Fruit fly (Drosophila melanogaster): ENCODE results near the gene Nmdmc.

Gene Nmdmc

dm6 chr3R:9062756-9063155 lies 12.4 kb upstream of the Nmdmc start:
- TF ChIP-seq sob (GFP tag; IDR thresholded peaks at IDR 0.05) (peak; percentile 52; the same call in 1 of the 2 replicates), CG11695 (GFP tag; IDR thresholded peaks at IDR 0.05) (0 out of 3 replicates have a peak, but pooled peaks have one; percentile 15), bsh (GFP tag; optimal IDR thresholded peaks at IDR 0.05) (peak in 1 of 2 experiments; percentile 5), zfh1 (GFP tag; IDR thresholded peaks at IDR 0.05) (no peak), CG1603 (tag; optimal IDR thresholded peaks at IDR 0.05) (peak; percentile 9), CG14441 (GFP tag; IDR thresholded peaks at IDR 0.05) (0 out of 2 replicates have a peak, but pooled peaks have one; percentile 40), nmo (GFP tag; optimal IDR thresholded peaks at IDR 0.05) (no peak), dysf (GFP tag; IDR thresholded peaks at IDR 0.05) (0 out of 3 replicates have a peak, but pooled peaks have one; percentile 34), knrl (GFP tag; IDR thresholded peaks at IDR 0.05; ENCODE audit: partially characterized antibody) (no peak), Hmr (GFP tag; optimal IDR thresholded peaks at IDR 0.05) (no peak), CG10979 (tag; optimal IDR thresholded peaks at IDR 0.05) (peak; percentile 0), ara (GFP tag; IDR thresholded peaks at IDR 0.05) (0 out of 2 replicates have a peak, but pooled peaks have one; percentile 29), Mrtf (GFP tag; IDR thresholded peaks at IDR 0.05) (0 out of 3 replicates have a peak, but pooled peaks have one; percentile 22), pan (optimal IDR thresholded peaks at IDR 0.05) (no peak), pan (GFP tag; optimal IDR thresholded peaks at IDR 0.05 in 1 of 2, IDR thresholded peaks at IDR 0.05 in 1 of 2) (peak in 1 of 2 experiments; percentile 12), org-1 (GFP tag; optimal IDR thresholded peaks at IDR 0.05) (no peak), CG32532 (GFP tag; IDR thresholded peaks at IDR 0.05) (peak; percentile 34; the same call in 1 of the 2 replicates), ind (GFP tag; optimal IDR thresholded peaks at IDR 0.05) (peak; percentile 1), hkb (optimal IDR thresholded peaks at IDR 0.05) (no peak), hkb (GFP tag; IDR thresholded peaks at IDR 0.05) (peak; percentile 18; the same call in 1 of the 2 replicates), repo (GFP tag; optimal IDR thresholded peaks at IDR 0.05) (no peak), CG11398 (GFP tag; optimal IDR thresholded peaks at IDR 0.05) (no peak), CG8290 (GFP tag; optimal IDR thresholded peaks at IDR 0.05) (no peak), CG8290 (tag; optimal IDR thresholded peaks at IDR 0.05) (peak in 1 of 2 experiments; percentile 7), row (GFP tag; IDR thresholded peaks at IDR 0.05) (no peak), ase (GFP tag; IDR thresholded peaks at IDR 0.05) (0 out of 3 replicates have a peak, but pooled peaks have one; percentile 24), CG17328 (GFP tag; IDR thresholded peaks at IDR 0.05) (peak; percentile 29; the same call in 1 of the 2 replicates), CG2875 (GFP tag; optimal IDR thresholded peaks at IDR 0.05) (no peak), dmrt99B (tag; optimal IDR thresholded peaks at IDR 0.05) (no peak), Xrp1 (GFP tag; IDR thresholded peaks at IDR 0.05) (peak; percentile 37; the same call in 1 of the 2 replicates), prd (optimal IDR thresholded peaks at IDR 0.05) (no peak), prd (GFP tag; IDR thresholded peaks at IDR 0.05) (peak; percentile 22; the same call in 1 of the 3 replicates), dimm (GFP tag; IDR thresholded peaks at IDR 0.05) (no peak), fu2 (GFP tag; optimal IDR thresholded peaks at IDR 0.05) (no peak), CG12155 (GFP tag; optimal IDR thresholded peaks at IDR 0.05) (no peak), Dip3 (GFP tag; optimal IDR thresholded peaks at IDR 0.05) (no peak), CG30431 (GFP tag; optimal IDR thresholded peaks at IDR 0.05) (no peak), CG17829 (tag; optimal IDR thresholded peaks at IDR 0.05) (no peak), slbo (GFP tag; IDR thresholded peaks at IDR 0.05) (peak; percentile 22; the same call in 1 of the 2 replicates), Drgx (GFP tag; IDR thresholded peaks at IDR 0.05) (peak; percentile 66), CG8924 (tag; optimal IDR thresholded peaks at IDR 0.05) (no peak), mirr (GFP tag; optimal IDR thresholded peaks at IDR 0.05) (no peak), Rfx (GFP tag; IDR thresholded peaks at IDR 0.05) (no peak), CG8944 (GFP tag; optimal IDR thresholded peaks at IDR 0.05) (no peak), grau (tag; optimal IDR thresholded peaks at IDR 0.05) (no peak), Ets97D (GFP tag; optimal IDR thresholded peaks at IDR 0.05) (no peak), CG17568 (GFP tag; optimal IDR thresholded peaks at IDR 0.05) (no peak)

Data from whole organism, embryonic.